Worm (Caenorhabditis elegans) whole organism, young adult: Measurements from ENCODE around the gene rif-1.2.

Experiments used
- F10E7.11 ChIP-seq: sonication (generic microtip); optimal IDR thresholded peaks from 2 replicates; lab custom pipeline; 2017; ENCODE audit warnings: mild to moderate bottlenecking, missing genetic modification characterization, moderate library complexity, missing compliant biosample characterization
- F33H1.4 ChIP-seq: fragments of 200-800 bp; sonication (Bioruptor generic); IDR thresholded peaks from 2 replicates; pipeline ENCODE4 v1.3.6; 2022; ENCODE audit warnings: missing genetic modification reagents, missing genetic modification characterization, missing compliant biosample characterization
- F49E8.2 ChIP-seq: sonication (generic microtip); optimal IDR thresholded peaks from 3 replicates; lab custom pipeline; 2017; ENCODE audit warnings: missing genetic modification characterization, mild to moderate bottlenecking, missing compliant biosample characterization, antibody characterized with exemption, moderate library complexity; ENCODE audit not compliant: insufficient read depth
- F57A8.1 ChIP-seq: fragments of 200-800 bp; sonication (Bioruptor generic); optimal IDR thresholded peaks from 2 replicates; lab custom pipeline; 2018; ENCODE audit warnings: mild to moderate bottlenecking, missing genetic modification characterization, moderate library complexity, missing compliant biosample characterization
- F57C9.4 ChIP-seq: sonication (generic microtip); optimal IDR thresholded peaks from 2 replicates; lab custom pipeline; 2017; ENCODE audit warnings: mild to moderate bottlenecking, missing genetic modification characterization, missing compliant biosample characterization
- K12H6.12 ChIP-seq: fragments of 200-800 bp; sonication (Bioruptor generic); optimal IDR thresholded peaks from 2 replicates; lab custom pipeline; 2018; ENCODE audit warnings: mild to moderate bottlenecking, missing genetic modification characterization, missing compliant biosample characterization
- Y53F4B.3 ChIP-seq: fragments of 200-800 bp; sonication (Bioruptor generic); IDR thresholded peaks from 2 replicates; pipeline ENCODE4 v1.3.6; 2022; ENCODE audit warnings: missing genetic modification reagents, missing genetic modification characterization, missing compliant biosample characterization
- Y79H2A.3 ChIP-seq: fragments of 200-800 bp; sonication (Bioruptor generic); conservative IDR thresholded peaks from 2 replicates; pipeline ENCODE4 v1.3.6; 2022; ENCODE audit warnings: missing genetic modification reagents, missing genetic modification characterization, missing compliant biosample characterization
- akir-1 ChIP-seq: fragments of 200-800 bp; sonication (Bioruptor generic); optimal IDR thresholded peaks from 2 replicates; lab custom pipeline; 2018; ENCODE audit warnings: mild to moderate bottlenecking, missing genetic modification characterization, moderate library complexity, missing compliant biosample characterization
- ama-1 ChIP-seq, 3 experiments: fragments of 150-350 bp in 1 of 3; sonication (generic microtip) in 2 of 3; optimal IDR thresholded peaks; 2 replicates each; lab custom pipeline; 2014 to 2018; ENCODE audit warnings: missing biosample characterization in 2 of 3, missing genetic modification characterization in 2 of 3, missing genetic modification reagents in 2 of 3
- bed-1 ChIP-seq: fragments of 200-800 bp; sonication (Bioruptor generic); IDR thresholded peaks from 2 replicates; pipeline ENCODE4 v1.3.6; 2022; ENCODE audit warnings: missing genetic modification reagents, missing genetic modification characterization, missing compliant biosample characterization
- cebp-2 ChIP-seq: fragments of 200-800 bp; sonication (Bioruptor generic); IDR thresholded peaks from 2 replicates; pipeline ENCODE4 v1.3.6; 2022; ENCODE audit warnings: missing genetic modification characterization, missing compliant biosample characterization
- ceh-100 ChIP-seq: fragments of 200-800 bp; sonication (Bioruptor generic); IDR thresholded peaks from 2 replicates; pipeline ENCODE4 v1.3.6; 2022; ENCODE audit warnings: missing genetic modification reagents, missing genetic modification characterization, missing compliant biosample characterization
- ceh-40 ChIP-seq: fragments of 200-800 bp; sonication (Bioruptor generic); IDR thresholded peaks from 2 replicates; pipeline ENCODE4 v1.3.6; 2022; ENCODE audit warnings: missing genetic modification characterization, missing compliant biosample characterization
- die-1 ChIP-seq: sonication (generic microtip); optimal IDR thresholded peaks from 2 replicates; lab custom pipeline; 2016; ENCODE audit warnings: missing genotype, mild to moderate bottlenecking, missing genetic modification characterization, missing compliant biosample characterization
- egl-18 ChIP-seq: fragments of 200-800 bp; sonication (Bioruptor generic); IDR thresholded peaks from 2 replicates; pipeline ENCODE4 v1.3.6; 2022; ENCODE audit warnings: missing genetic modification reagents, missing genetic modification characterization, missing compliant biosample characterization
- hlh-12 ChIP-seq: sonication (generic microtip); optimal IDR thresholded peaks from 2 replicates; lab custom pipeline; 2016; ENCODE audit warnings: missing genetic modification characterization, missing compliant biosample characterization
- hlh-26 ChIP-seq: fragments of 200-800 bp; sonication (Bioruptor generic); conservative IDR thresholded peaks from 2 replicates; pipeline ENCODE4 v1.3.6; 2022; ENCODE audit warnings: missing genetic modification reagents, missing genetic modification characterization, missing compliant biosample characterization
- hmg-1.2 ChIP-seq: fragments of 200-800 bp; sonication (Bioruptor generic); IDR thresholded peaks from 2 replicates; pipeline ENCODE4 v1.3.6; 2022; ENCODE audit warnings: missing genetic modification reagents, missing genetic modification characterization, missing compliant biosample characterization
- hmg-20 ChIP-seq: fragments of 200-800 bp; sonication (Bioruptor generic); IDR thresholded peaks from 2 replicates; pipeline ENCODE4 v1.3.6; 2022; ENCODE audit warnings: missing genetic modification reagents, missing genetic modification characterization, missing compliant biosample characterization
- let-526 ChIP-seq: fragments of 200-800 bp; sonication (Bioruptor generic); IDR thresholded peaks from 2 replicates; pipeline ENCODE4 v1.3.6; 2022; ENCODE audit warnings: missing genetic modification reagents, missing genetic modification characterization, missing compliant biosample characterization
- let-607 ChIP-seq, 2 experiments: fragments of 200-800 bp in 1 of 2; sonication (Bioruptor generic) in 1 of 2; sonication (generic microtip) in 1 of 2; optimal IDR thresholded peaks; 2 replicates each; lab custom pipeline; 2016 to 2018; ENCODE audit warnings: mild to moderate bottlenecking in 2 of 2, missing compliant biosample characterization in 2 of 2, missing genetic modification characterization in 2 of 2, moderate library complexity in 2 of 2, missing genotype in 1 of 2
- lsl-1 ChIP-seq: fragments of 200-800 bp; sonication (Bioruptor generic); optimal IDR thresholded peaks from 2 replicates; lab custom pipeline; 2018; ENCODE audit warnings: mild to moderate bottlenecking, missing genetic modification characterization, moderate library complexity, missing compliant biosample characterization
- madf-6 ChIP-seq: fragments of 200-800 bp; sonication (Bioruptor generic); IDR thresholded peaks from 2 replicates; pipeline ENCODE4 v1.3.6; 2022; ENCODE audit warnings: missing genetic modification reagents, missing genetic modification characterization, missing compliant biosample characterization
- mel-28 ChIP-seq: sonication (generic microtip); optimal IDR thresholded peaks from 2 replicates; lab custom pipeline; 2016; ENCODE audit warnings: borderline replicate concordance, mild to moderate bottlenecking, missing genetic modification characterization, missing compliant biosample characterization
- nhr-80 ChIP-seq: sonication (generic microtip); optimal IDR thresholded peaks from 2 replicates; lab custom pipeline; 2016; ENCODE audit warnings: missing genetic modification characterization, missing compliant biosample characterization
- pbrm-1 ChIP-seq: fragments of 200-800 bp; sonication (Bioruptor generic); IDR thresholded peaks from 2 replicates; pipeline ENCODE4 v1.3.6; 2022; ENCODE audit warnings: missing genetic modification reagents, missing genetic modification characterization, missing compliant biosample characterization
- rcor-1 ChIP-seq: fragments of 200-800 bp; sonication (Bioruptor generic); IDR thresholded peaks from 2 replicates; pipeline ENCODE4 v1.3.6; 2022; ENCODE audit warnings: missing genetic modification reagents, missing genetic modification characterization, missing compliant biosample characterization
- sea-2 ChIP-seq: fragments of 200-800 bp; sonication (Bioruptor generic); IDR thresholded peaks from 2 replicates; pipeline ENCODE4 v1.3.6; 2022; ENCODE audit warnings: missing genetic modification characterization, missing compliant biosample characterization
- snpc-1.3 ChIP-seq: sonication (generic microtip); optimal IDR thresholded peaks from 2 replicates; lab custom pipeline; 2017; ENCODE audit warnings: missing genetic modification characterization, mild to moderate bottlenecking, missing compliant biosample characterization, antibody characterized with exemption, moderate library complexity, missing genotype, missing genetic modification reagents; ENCODE audit not compliant: insufficient read depth
- snpc-3.4 ChIP-seq: sonication (generic microtip); optimal IDR thresholded peaks from 2 replicates; lab custom pipeline; 2017; ENCODE audit warnings: missing genetic modification characterization, mild to moderate bottlenecking, missing compliant biosample characterization, antibody characterized with exemption, moderate library complexity, missing genotype, missing genetic modification reagents
- sptf-2 ChIP-seq: fragments of 200-800 bp; sonication (Bioruptor generic); optimal IDR thresholded peaks from 2 replicates; lab custom pipeline; 2018; ENCODE audit warnings: mild to moderate bottlenecking, missing genetic modification characterization, missing compliant biosample characterization
- unc-130 ChIP-seq: sonication (generic microtip); optimal IDR thresholded peaks from 2 replicates; lab custom pipeline; 2016; ENCODE audit warnings: missing genetic modification reagents, missing genetic modification characterization, missing compliant biosample characterization
- unc-62 ChIP-seq: fragments of 150-350 bp; optimal IDR thresholded peaks from 2 replicates; lab custom pipeline; 2014; ENCODE audit warnings: missing biosample characterization, missing genetic modification reagents, missing genetic modification characterization
- zim-3 ChIP-seq: sonication (generic microtip); optimal IDR thresholded peaks from 2 replicates; lab custom pipeline; 2017; ENCODE audit warnings: mild to moderate bottlenecking, missing genetic modification characterization, moderate library complexity, missing compliant biosample characterization
- ztf-28 ChIP-seq: fragments of 200-800 bp; sonication (Bioruptor generic); IDR thresholded peaks from 2 replicates; pipeline ENCODE4 v1.3.6; 2022; ENCODE audit warnings: missing genetic modification reagents, missing genetic modification characterization, missing compliant biosample characterization
- ztf-3 ChIP-seq: fragments of 200-800 bp; sonication (Bioruptor generic); optimal IDR thresholded peaks from 2 replicates; lab custom pipeline; 2018; ENCODE audit warnings: mild to moderate bottlenecking, missing genetic modification characterization, missing compliant biosample characterization

The rif-1.2 gene

ce11 chrX:12347822-12348221 is 23.4 kb downstream of the rif-1.2 start (continued):
- TF ChIP-seq hlh-12 (tag; lab: Kevin White, UChicago) (no peak), F57A8.1 (GFP tag; lab: Kevin White, UChicago) (no peak), ceh-100 (no peak)
- TF ChIP-seq, all 124 proteins: peak for 59

DNA sequence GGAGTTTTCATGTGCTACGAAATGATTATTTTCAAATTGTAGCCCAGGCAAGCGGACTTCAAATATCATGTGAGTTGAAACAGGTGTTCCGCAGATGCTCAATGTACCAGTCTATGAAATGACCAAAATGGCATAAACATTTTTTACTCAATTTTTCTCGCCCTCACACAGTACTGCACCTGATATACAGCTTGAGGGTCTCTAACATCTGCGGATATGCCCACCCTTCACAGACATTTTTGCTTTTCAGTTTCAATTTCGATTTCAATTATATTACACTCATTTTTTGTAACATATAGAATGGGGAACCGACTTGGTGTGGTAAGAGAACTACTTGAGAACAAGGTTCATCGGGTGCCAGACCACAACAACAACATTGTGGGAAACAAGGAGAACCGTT is 24.5 kb downstream of the rif-1.2 start, which contains the start of gene F42F12.11:
F42F12.11 (plus strand) TSS at position 301 of the 400 bp plus-strand sequence.
- no peak for TF ChIP-seq pbrm-1 (GFP tag; lab: Robert Waterston, UW)
- TF ChIP-seq F33H1.4 (GFP tag; lab: Robert Waterston, UW) = no peak
- TF ChIP-seq snpc-3.4 (tag; lab: Kevin White, UChicago) = no peak
- TF ChIP-seq hmg-20 (GFP tag; lab: Robert Waterston, UW) = no peak
- no peak for TF ChIP-seq unc-62 (GFP tag; lab: Kevin White, UChicago)
- TF ChIP-seq let-607 (tag; optimal IDR thresholded peaks at IDR 0.05; lab: Kevin White, UChicago) = no peak
- no peak for TF ChIP-seq cebp-2

DNA sequence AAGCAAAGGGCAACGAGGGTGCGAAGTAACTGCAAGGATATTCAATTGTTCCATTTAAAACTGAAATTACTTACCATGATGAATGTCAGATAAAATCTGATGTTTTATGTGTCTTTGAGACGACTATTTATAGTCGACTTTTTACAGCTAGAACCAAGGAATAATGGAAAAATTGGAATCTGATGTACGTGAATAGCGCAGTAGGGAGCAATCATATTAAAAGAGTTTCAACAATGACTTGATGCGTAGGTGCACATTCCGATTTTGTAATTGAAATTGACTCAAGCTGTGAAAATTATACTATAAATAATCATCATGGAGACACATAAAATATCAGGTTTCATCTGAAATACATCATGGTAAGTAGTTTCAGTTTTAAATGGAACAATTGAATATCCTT is 27.9 kb downstream of the rif-1.2 start, which contains the start of the genes nspc-9 and nspc-10:
nspc-9 (minus strand) TSS at position 101 of the 400 bp plus-strand sequence.
nspc-10 (plus strand) TSS at position 331 of the 400 bp plus-strand sequence.
- TF ChIP-seq ztf-3 (GFP tag; lab: Kevin White, UChicago) = no peak
- TF ChIP-seq hlh-26 (GFP tag; lab: Robert Waterston, UW) = no peak
- no peak for TF ChIP-seq die-1 (tag; lab: Kevin White, UChicago)
- no peak for TF ChIP-seq akir-1
- TF ChIP-seq sptf-2 (GFP tag; lab: Kevin White, UChicago) = no peak
- TF ChIP-seq F49E8.2 (tag; lab: Kevin White, UChicago) = no peak
- TF ChIP-seq bed-1 (GFP tag; lab: Robert Waterston, UW) = no peak
- TF ChIP-seq snpc-1.3 = no peak
- no peak for TF ChIP-seq Y53F4B.3
- TF ChIP-seq unc-130 (GFP tag; lab: Kevin White, UChicago) = no peak
- TF ChIP-seq rcor-1 (GFP tag; lab: Robert Waterston, UW) = no peak
- TF ChIP-seq zim-3 (tag; lab: Kevin White, UChicago) = no peak

ce11 chrX:12341338-12341737 is 29.9 kb downstream of the rif-1.2 start, which contains the start of gene zig-2:
zig-2 (minus strand) TSS chrX:12341438.
- TF ChIP-seq F57C9.4 (no peak), K12H6.12 (tag; lab: Kevin White, UChicago) (no peak), F33H1.4 (GFP tag; lab: Robert Waterston, UW) (no peak), hmg-1.2 (GFP tag; lab: Robert Waterston, UW) (no peak), madf-6 (no peak), ceh-40 (GFP tag; lab: Robert Waterston, UW) (no peak), nhr-80 (tag; lab: Kevin White, UChicago) (no peak), Y79H2A.3 (GFP tag; lab: Robert Waterston, UW) (no peak), F10E7.11 (tag; lab: Kevin White, UChicago) (no peak), let-526 (GFP tag; lab: Robert Waterston, UW) (no peak), egl-18 (GFP tag; lab: Robert Waterston, UW) (no peak), sea-2 (GFP tag; lab: Robert Waterston, UW) (no peak), ztf-28 (GFP tag; lab: Robert Waterston, UW) (no peak), lsl-1 (no peak), mel-28 (tag; lab: Kevin White, UChicago) (no peak), ama-1 (optimal IDR thresholded peaks at IDR 0.05; lab: Kevin White, UChicago) (no peak), ama-1 (GFP tag; optimal IDR thresholded peaks at IDR 0.05; lab: Kevin White, UChicago) (no peak)
